Worm (Caenorhabditis elegans) whole organism, L4 larva: Measurements from ENCODE around the gene irld-2.

Source experiments
- F26F4.8 ChIP-seq: fragments of 200-800 bp; sonication (Bioruptor generic); conservative IDR thresholded peaks from 2 replicates; pipeline ENCODE4 v1.3.6; 2022; ENCODE audit warnings: missing genetic modification characterization, missing compliant biosample characterization
- T20F7.1 ChIP-seq: fragments of 200-800 bp; sonication (Bioruptor generic); optimal IDR thresholded peaks from 2 replicates; lab custom pipeline; 2018; ENCODE audit warnings: mild to moderate bottlenecking, missing genetic modification characterization, missing compliant biosample characterization
- T26A8.4 ChIP-seq: fragments of 200-800 bp; sonication (Bioruptor generic); IDR thresholded peaks from 2 replicates; pipeline ENCODE4 v1.3.6; 2022; ENCODE audit warnings: missing genetic modification characterization, missing compliant biosample characterization
- Y5F2A.4 ChIP-seq: fragments of 200-800 bp; sonication (Bioruptor generic); optimal IDR thresholded peaks from 2 replicates; lab custom pipeline; 2018; ENCODE audit warnings: mild to moderate bottlenecking, missing genetic modification characterization, missing compliant biosample characterization
- Y75B8A.6 ChIP-seq: fragments of 200-800 bp; sonication (Bioruptor generic); IDR thresholded peaks from 2 replicates; pipeline ENCODE4 v1.3.6; 2022; ENCODE audit warnings: missing genetic modification reagents, missing genetic modification characterization, missing compliant biosample characterization
- aha-1 ChIP-seq: fragments of 150-350 bp; peaks from one replicate; lab custom pipeline; 2014; ENCODE audit warnings: missing biosample characterization, missing genetic modification characterization
- arid-1 ChIP-seq: fragments of 200-800 bp; sonication (Bioruptor generic); conservative IDR thresholded peaks from 2 replicates; pipeline ENCODE4 v1.3.6; 2022; ENCODE audit warnings: missing genetic modification reagents, missing genetic modification characterization, missing compliant biosample characterization
- ceh-20 ChIP-seq: fragments of 200-800 bp; sonication (Bioruptor generic); IDR thresholded peaks from 2 replicates; pipeline ENCODE4 v1.3.6; 2022; ENCODE audit warnings: missing genetic modification reagents, missing genetic modification characterization, missing compliant biosample characterization
- ceh-28 ChIP-seq: fragments of 150-350 bp; optimal IDR thresholded peaks from 2 replicates; lab custom pipeline; 2014; ENCODE audit warnings: missing biosample characterization, missing genetic modification reagents, missing genetic modification characterization
- ceh-82 ChIP-seq: sonication (generic microtip); optimal IDR thresholded peaks from 2 replicates; lab custom pipeline; 2017; ENCODE audit warnings: missing biosample characterization, missing genetic modification characterization
- dmd-6 ChIP-seq: fragments of 200-800 bp; sonication (Bioruptor generic); IDR thresholded peaks from 2 replicates; pipeline ENCODE4 v1.3.6; 2022; ENCODE audit warnings: missing genetic modification reagents, missing genetic modification characterization, missing compliant biosample characterization
- dmd-8 ChIP-seq: fragments of 200-800 bp; sonication (Bioruptor generic); IDR thresholded peaks from 2 replicates; pipeline ENCODE4 v1.3.6; 2022; ENCODE audit warnings: missing genetic modification characterization, missing compliant biosample characterization
- dpl-1 ChIP-seq: fragments of 150-350 bp; optimal IDR thresholded peaks from 2 replicates; lab custom pipeline; 2014; ENCODE audit warnings: missing biosample characterization, missing genetic modification reagents, missing genetic modification characterization
- duxl-1 ChIP-seq: sonication (generic microtip); optimal IDR thresholded peaks from 2 replicates; lab custom pipeline; 2016; ENCODE audit warnings: mild to moderate bottlenecking, missing genetic modification characterization, moderate library complexity, missing compliant biosample characterization; ENCODE audit not compliant: poor library complexity
- egl-27 ChIP-seq: sonication (generic microtip); optimal IDR thresholded peaks from 3 replicates; lab custom pipeline; 2017; ENCODE audit warnings: missing biosample characterization, missing genetic modification reagents, missing genetic modification characterization
- egl-43 ChIP-seq: fragments of 200-800 bp; sonication (Bioruptor generic); IDR thresholded peaks from 2 replicates; pipeline ENCODE4 v1.3.6; 2022; ENCODE audit warnings: missing genetic modification reagents, missing genetic modification characterization, missing compliant biosample characterization
- fkh-10 ChIP-seq: fragments of 150-350 bp; optimal IDR thresholded peaks from 2 replicates; lab custom pipeline; 2014; ENCODE audit warnings: missing biosample characterization, missing genetic modification reagents, missing genetic modification characterization
- fos-1 ChIP-seq: fragments of 150-350 bp; optimal IDR thresholded peaks from 2 replicates; lab custom pipeline; 2014; ENCODE audit warnings: missing biosample characterization, missing genetic modification characterization
- gei-8 ChIP-seq: fragments of 200-800 bp; sonication (Bioruptor generic); optimal IDR thresholded peaks from 2 replicates; lab custom pipeline; 2018; ENCODE audit warnings: mild to moderate bottlenecking, missing genetic modification characterization, missing compliant biosample characterization
- hif-1 ChIP-seq, 2 experiments: sonication (generic microtip); optimal IDR thresholded peaks; 2 replicates each; lab custom pipeline; 2016 to 2017; ENCODE audit warnings: missing compliant biosample characterization in 2 of 2, missing genetic modification characterization in 2 of 2, missing genetic modification reagents in 2 of 2, missing genotype in 2 of 2, mild to moderate bottlenecking in 1 of 2
- hlh-11 ChIP-seq: fragments of 200-800 bp; sonication (Bioruptor generic); optimal IDR thresholded peaks from 2 replicates; lab custom pipeline; 2018; ENCODE audit warnings: mild to moderate bottlenecking, missing genetic modification characterization, missing compliant biosample characterization
- hlh-30 ChIP-seq: sonication (generic microtip); optimal IDR thresholded peaks from 2 replicates; lab custom pipeline; 2017; ENCODE audit warnings: antibody characterized with exemption, mild to moderate bottlenecking, missing genetic modification characterization, missing compliant biosample characterization; ENCODE audit not compliant: insufficient read depth
- hmg-1.1 ChIP-seq: fragments of 200-800 bp; sonication (Bioruptor generic); IDR thresholded peaks from 2 replicates; pipeline ENCODE4 v1.3.6; 2022; ENCODE audit warnings: missing genetic modification reagents, missing genetic modification characterization, missing compliant biosample characterization
- lin-15B ChIP-seq: fragments of 150-350 bp; sonication (generic microtip); optimal IDR thresholded peaks from 3 replicates; lab custom pipeline; 2014; ENCODE audit warnings: missing biosample characterization, missing genetic modification characterization
- lsy-2 ChIP-seq, 2 experiments: fragments of 150-350 bp in 1 of 2; sonication (generic microtip) in 1 of 2; optimal IDR thresholded peaks; 2 replicates each; lab custom pipeline; 2014 to 2017; ENCODE audit warnings: missing biosample characterization in 2 of 2, missing genetic modification characterization in 2 of 2
- madf-5 ChIP-seq, 2 experiments: fragments of 200-800 bp; sonication (Bioruptor generic); IDR thresholded peaks; 2 replicates each; pipeline ENCODE4 v1.3.6; 2022; ENCODE audit warnings: missing compliant biosample characterization in 2 of 2, missing genetic modification characterization in 2 of 2
- madf-9 ChIP-seq: fragments of 200-800 bp; sonication (Bioruptor generic); conservative IDR thresholded peaks from 2 replicates; pipeline ENCODE4 v1.3.6; 2022; ENCODE audit warnings: missing genetic modification reagents, missing genetic modification characterization, missing compliant biosample characterization
- mdl-1 ChIP-seq, 2 experiments: fragments of 150-350 bp in 1 of 2; sonication (generic microtip) in 1 of 2; optimal IDR thresholded peaks; 2 replicates each; lab custom pipeline; 2014 to 2017; ENCODE audit warnings: missing biosample characterization in 2 of 2, missing genetic modification characterization in 2 of 2
- mep-1 ChIP-seq: fragments of 150-350 bp; sonication (generic microtip); optimal IDR thresholded peaks from 3 replicates; lab custom pipeline; 2014; ENCODE audit warnings: missing biosample characterization, missing genetic modification characterization
- mes-2 ChIP-seq: sonication (generic microtip); optimal IDR thresholded peaks from 2 replicates; lab custom pipeline; 2016; ENCODE audit warnings: missing genotype, mild to moderate bottlenecking, missing genetic modification characterization, missing compliant biosample characterization; ENCODE audit not compliant: poor library complexity, severe bottlenecking
- mxl-2 ChIP-seq: fragments of 200-800 bp; sonication (Bioruptor generic); conservative IDR thresholded peaks from 2 replicates; pipeline ENCODE4 v1.3.6; 2022; ENCODE audit warnings: missing genetic modification reagents, missing genetic modification characterization, missing compliant biosample characterization
- nhr-10 ChIP-seq: fragments of 150-350 bp; optimal IDR thresholded peaks from 2 replicates; lab custom pipeline; 2014; ENCODE audit warnings: missing biosample characterization, missing genetic modification characterization
- nhr-102 ChIP-seq: sonication (generic microtip); optimal IDR thresholded peaks from 2 replicates; lab custom pipeline; 2016; ENCODE audit warnings: mild to moderate bottlenecking, missing genetic modification characterization, moderate library complexity, missing compliant biosample characterization
- nhr-11 ChIP-seq: fragments of 150-350 bp; optimal IDR thresholded peaks from 2 replicates; lab custom pipeline; 2014; ENCODE audit warnings: missing biosample characterization, missing genetic modification characterization
- nhr-111 ChIP-seq: fragments of 200-800 bp; sonication (Bioruptor generic); optimal IDR thresholded peaks from 2 replicates; lab custom pipeline; 2018; ENCODE audit warnings: mild to moderate bottlenecking, missing genetic modification characterization, missing compliant biosample characterization
- nhr-25 ChIP-seq: sonication (generic microtip); optimal IDR thresholded peaks from 2 replicates; lab custom pipeline; 2017; ENCODE audit warnings: missing genetic modification characterization, mild to moderate bottlenecking, missing compliant biosample characterization, antibody characterized with exemption, moderate library complexity, borderline replicate concordance; ENCODE audit not compliant: insufficient read depth
- nhr-28 ChIP-seq: fragments of 150-350 bp; optimal IDR thresholded peaks from 2 replicates; lab custom pipeline; 2014; ENCODE audit warnings: missing biosample characterization, missing genetic modification characterization
- nhr-42 ChIP-seq: fragments of 200-800 bp; sonication (Bioruptor generic); IDR thresholded peaks from 2 replicates; pipeline ENCODE4 v1.3.6; 2022; ENCODE audit warnings: missing genetic modification characterization, missing compliant biosample characterization
- nhr-6 ChIP-seq: fragments of 150-350 bp; optimal IDR thresholded peaks from 2 replicates; lab custom pipeline; 2014; ENCODE audit warnings: missing biosample characterization, missing genetic modification characterization
- pha-4 ChIP-seq, 2 experiments: fragments of 150-350 bp in 1 of 2; fragments of 200-800 bp in 1 of 2; sonication (Bioruptor generic) in 1 of 2; IDR thresholded peaks in 1 of 2; optimal IDR thresholded peaks in 1 of 2; 2 replicates each; pipeline versions ENCODE4 v1.3.6 to Lab custom; 2014 to 2022; ENCODE audit warnings: missing genetic modification characterization in 2 of 2, missing genetic modification reagents in 2 of 2, missing biosample characterization in 1 of 2, missing compliant biosample characterization in 1 of 2
- rbr-2 ChIP-seq: sonication (generic microtip); optimal IDR thresholded peaks from 2 replicates; lab custom pipeline; 2016; ENCODE audit warnings: missing genotype, missing genetic modification characterization, missing compliant biosample characterization
- saeg-2 ChIP-seq: fragments of 200-800 bp; sonication (Bioruptor generic); IDR thresholded peaks from 2 replicates; pipeline ENCODE4 v1.3.6; 2022; ENCODE audit warnings: missing genetic modification reagents, missing genetic modification characterization, missing compliant biosample characterization
- sdz-12 ChIP-seq: fragments of 200-800 bp; sonication (Bioruptor generic); optimal IDR thresholded peaks from 2 replicates; lab custom pipeline; 2018; ENCODE audit warnings: mild to moderate bottlenecking, missing genetic modification characterization, missing compliant biosample characterization
- set-16 ChIP-seq: fragments of 200-800 bp; sonication (Bioruptor generic); IDR thresholded peaks from 2 replicates; pipeline ENCODE4 v1.3.6; 2022; ENCODE audit warnings: missing genetic modification reagents, missing genetic modification characterization, missing compliant biosample characterization
- spr-3 ChIP-seq: fragments of 200-800 bp; sonication (Bioruptor generic); optimal IDR thresholded peaks from 2 replicates; lab custom pipeline; 2018; ENCODE audit warnings: mild to moderate bottlenecking, missing genetic modification characterization, missing compliant biosample characterization
- tra-1 ChIP-seq: fragments of 200-800 bp; sonication (Bioruptor generic); IDR thresholded peaks from 2 replicates; pipeline ENCODE4 v1.3.6; 2022; ENCODE audit warnings: missing genetic modification reagents, missing genetic modification characterization, missing compliant biosample characterization
- unc-62 ChIP-seq, 3 experiments: fragments of 150-350 bp in 1 of 3; sonication (generic microtip); optimal IDR thresholded peaks in 2 of 3; peaks in 1 of 3; 1 replicate in 1 of 3; 2 replicates in 2 of 3; lab custom pipeline; 2014 to 2017; ENCODE audit warnings: missing biosample characterization in 3 of 3, missing genetic modification characterization in 3 of 3, missing genetic modification reagents in 3 of 3, missing genotype in 1 of 3
- zip-2 ChIP-seq: fragments of 150-350 bp; optimal IDR thresholded peaks from 2 replicates; lab custom pipeline; 2014; ENCODE audit warnings: missing biosample characterization, missing genetic modification characterization
- ztf-11 ChIP-seq: fragments of 150-350 bp; optimal IDR thresholded peaks from 2 replicates; lab custom pipeline; 2014; ENCODE audit warnings: missing biosample characterization, missing genetic modification characterization

The irld-2 gene

ce11 chrX:13358573-13358972 lies 36.3 kb downstream of the irld-2 start:
- TF ChIP-seq nhr-10 (peak; percentile 94), zip-2 (tag; lab: Kevin White, UChicago) (peak; percentile 19), nhr-25 (tag; lab: Kevin White, UChicago) (peak; percentile 80), F26F4.8 (GFP tag; lab: Robert Waterston, UW) (no peak), sdz-12 (GFP tag; lab: Kevin White, UChicago) (no peak), saeg-2 (GFP tag; lab: Robert Waterston, UW) (0 out of 2 replicates have a peak, but pooled peaks have one; percentile 20), hif-1 (tag; optimal IDR thresholded peaks at IDR 0.05; lab: Kevin White, UChicago) (peak; percentile 53 to 96), madf-9 (GFP tag; lab: Robert Waterston, UW) (0 out of 2 replicates have a peak, but pooled peaks have one; percentile 34), T20F7.1 (GFP tag; lab: Kevin White, UChicago) (no peak), T26A8.4 (GFP tag; lab: Robert Waterston, UW) (peak; percentile 68), mdl-1 (tag; optimal IDR thresholded peaks at IDR 0.05; lab: Kevin White, UChicago) (peak; percentile 77 to 94), hlh-11 (tag; lab: Kevin White, UChicago) (peak; percentile 95), tra-1 (GFP tag; lab: Robert Waterston, UW) (peak; percentile 94), dmd-6 (GFP tag; lab: Robert Waterston, UW) (peak; percentile 99), ceh-20 (0 out of 2 replicates have a peak, but pooled peaks have one; percentile 16), gei-8 (GFP tag; lab: Kevin White, UChicago) (peak; percentile 89), mxl-2 (peak; percentile 99), nhr-11 (tag; lab: Kevin White, UChicago) (peak; percentile 95), Y5F2A.4 (GFP tag; lab: Kevin White, UChicago) (no peak), unc-62 (GFP tag; optimal IDR thresholded peaks at IDR 0.05 in 1 of 2; lab: Kevin White, UChicago) (peak in 1 of 2 experiments; percentile 98), unc-62 (tag; optimal IDR thresholded peaks at IDR 0.05; lab: Kevin White, UChicago) (no peak), lsy-2 (tag; optimal IDR thresholded peaks at IDR 0.05; lab: Kevin White, UChicago) (peak; percentile 12 to 73), egl-27 (tag; lab: Kevin White, UChicago) (peak; percentile 77), dmd-8 (GFP tag; lab: Robert Waterston, UW) (no peak), lin-15B (tag; lab: Kevin White, UChicago) (no peak), hlh-30 (tag; lab: Kevin White, UChicago) (peak; percentile 98), set-16 (GFP tag; lab: Robert Waterston, UW) (peak; percentile 21; the same call in 1 of the 2 replicates), nhr-102 (tag; lab: Kevin White, UChicago) (peak; percentile 83), Y75B8A.6 (no peak), hmg-1.1 (GFP tag; lab: Robert Waterston, UW) (peak; percentile 49), pha-4 (GFP tag; IDR thresholded peaks at IDR 0.05; lab: Robert Waterston, UW) (no peak), pha-4 (tag; optimal IDR thresholded peaks at IDR 0.05; lab: Kevin White, UChicago) (no peak), arid-1 (GFP tag; lab: Robert Waterston, UW) (no peak), madf-5 (GFP tag; IDR thresholded peaks at IDR 0.05; lab: Robert Waterston, UW) (no peak), fkh-10 (peak; percentile 65), mes-2 (tag; lab: Kevin White, UChicago) (peak; percentile 23), fos-1 (tag; lab: Kevin White, UChicago) (peak; percentile 31), ceh-82 (tag; lab: Kevin White, UChicago) (no peak), aha-1 (tag; lab: Kevin White, UChicago) (peak; percentile 99), nhr-111 (GFP tag; lab: Kevin White, UChicago) (no peak), dpl-1 (GFP tag; lab: Kevin White, UChicago) (peak; percentile 13), nhr-6 (tag; lab: Kevin White, UChicago) (peak; percentile 78), mep-1 (tag; lab: Kevin White, UChicago) (peak; percentile 75), ceh-28 (tag; lab: Kevin White, UChicago) (no peak), nhr-42 (GFP tag; lab: Robert Waterston, UW) (peak; percentile 68; the same call in 1 of the 2 replicates), nhr-28 (tag; lab: Kevin White, UChicago) (peak; percentile 91), rbr-2 (tag; lab: Kevin White, UChicago) (peak; percentile 49), ztf-11 (tag; lab: Kevin White, UChicago) (no peak), duxl-1 (peak; percentile 78), spr-3 (GFP tag; lab: Kevin White, UChicago) (no peak), egl-43 (0 out of 2 replicates have a peak, but pooled peaks have one; percentile 36)
